Fruit fly (Drosophila melanogaster): ENCODE measurements around the gene tap.

DNA sequence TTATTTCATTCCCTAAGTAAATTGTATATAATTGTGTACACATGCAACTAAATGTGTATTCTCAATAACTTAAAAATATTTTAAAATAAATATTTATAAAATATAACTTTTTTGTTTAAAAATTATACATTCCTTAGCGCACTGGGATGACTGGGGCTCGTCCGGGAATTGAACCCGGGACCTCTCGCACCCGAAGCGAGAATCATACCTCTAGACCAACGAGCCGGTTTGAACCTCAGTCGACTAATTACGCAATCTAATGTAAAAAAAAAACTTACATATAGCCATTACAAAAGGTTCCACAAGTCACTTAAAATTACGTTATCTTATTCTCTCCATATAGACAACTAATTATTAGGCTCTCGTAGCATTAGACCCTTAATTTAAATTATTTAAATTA, 19.7 kb upstream of the tap start:
- TF ChIP-seq CG32264 (GFP tag; optimal IDR thresholded peaks at IDR 0.05), result no peak
- TF ChIP-seq usp (GFP tag; optimal IDR thresholded peaks at IDR 0.05), result no peak
- no peak for TF ChIP-seq Mio (GFP tag; optimal IDR thresholded peaks at IDR 0.05)
- no peak for TF ChIP-seq Abd-B (GFP tag; optimal IDR thresholded peaks at IDR 0.05)
- TF ChIP-seq br (GFP tag; optimal IDR thresholded peaks at IDR 0.05), result no peak
- TF ChIP-seq woc (GFP tag; optimal IDR thresholded peaks at IDR 0.05), result no peak
